Fruit fly (Drosophila melanogaster): ENCODE data around the gene CG11858.

DNA sequence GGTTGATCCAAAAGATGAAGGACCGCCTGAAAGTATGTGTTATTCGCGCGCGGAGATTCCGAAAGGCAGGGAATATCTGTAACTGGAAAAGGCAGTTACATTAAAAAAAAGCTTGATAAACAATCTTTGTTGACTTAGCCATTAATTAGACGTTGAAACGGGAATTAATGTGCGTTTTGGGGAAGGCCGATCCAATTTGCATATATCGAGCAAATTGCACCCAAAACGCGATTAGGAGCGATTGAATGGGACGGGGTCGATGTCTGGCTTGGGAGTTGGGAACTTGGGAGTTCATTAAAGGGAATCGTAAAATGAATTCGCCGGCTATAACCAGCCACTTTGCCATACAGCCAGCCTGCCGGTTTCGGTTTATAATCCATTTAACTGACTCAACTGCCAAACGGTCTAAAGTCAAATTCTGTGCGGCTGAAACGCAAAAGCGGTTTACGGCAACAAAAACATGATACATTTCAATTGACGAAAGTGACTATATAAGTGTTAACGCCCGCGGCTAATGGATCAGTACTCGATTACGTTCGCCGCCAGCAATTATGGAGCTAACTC is 21.0 kb upstream of the CG11858 start, which contains the start of gene CG11854:
- TF ChIP-seq CG17806 (tag; optimal IDR thresholded peaks at IDR 0.05) (no peak), CG8301 (tag; optimal IDR thresholded peaks at IDR 0.05) (no peak), CG12605 (GFP tag; IDR thresholded peaks at IDR 0.05) (no peak), Snoo (tag; optimal IDR thresholded peaks at IDR 0.05) (no peak), CG15710 (tag; optimal IDR thresholded peaks at IDR 0.05) (no peak), CG10348 (GFP tag; IDR thresholded peaks at IDR 0.05) (no peak), Pif1B (GFP tag; optimal IDR thresholded peaks at IDR 0.05) (no peak), CG4496 (GFP tag; IDR thresholded peaks at IDR 0.05) (no peak), CG8159 (tag; optimal IDR thresholded peaks at IDR 0.05) (no peak), EcR (GFP tag; optimal IDR thresholded peaks at IDR 0.05) (peak; percentile 67), fd96Ca (GFP tag; IDR thresholded peaks at IDR 0.05) (no peak), CG32121 (GFP tag; IDR thresholded peaks at IDR 0.05) (no peak), Ets98B (GFP tag; IDR thresholded peaks at IDR 0.05) (no peak), CG13204 (GFP tag; optimal IDR thresholded peaks at IDR 0.05) (no peak)
